Worm (Caenorhabditis elegans): Measurements from ENCODE around the gene C09H10.9.

Gene C09H10.9

ce11 chrII:11101171-11101570 is 3.1 kb upstream of the C09H10.9 start:
- TF ChIP-seq sox-4 (tag; optimal IDR thresholded peaks at IDR 0.05) (no peak), dve-1 (tag; optimal IDR thresholded peaks at IDR 0.05) (no peak), ttx-3 (tag; optimal IDR thresholded peaks at IDR 0.05) (no peak)

ce11 chrII:11103052-11103451 is 1.2 kb upstream of the C09H10.9 start:
- TF ChIP-seq hlh-30 (tag; optimal IDR thresholded peaks at IDR 0.05; ENCODE audit: insufficient read depth) (peak; percentile 66), ceh-31 (tag; optimal IDR thresholded peaks at IDR 0.05) (no peak), nfya-1 (tag; optimal IDR thresholded peaks at IDR 0.05) (peak; percentile 63), tbx-2 (tag; optimal IDR thresholded peaks at IDR 0.05) (no peak), hlh-13 (GFP tag; optimal IDR thresholded peaks at IDR 0.05) (no peak), lin-11 (tag; optimal IDR thresholded peaks at IDR 0.05) (no peak)

DNA sequence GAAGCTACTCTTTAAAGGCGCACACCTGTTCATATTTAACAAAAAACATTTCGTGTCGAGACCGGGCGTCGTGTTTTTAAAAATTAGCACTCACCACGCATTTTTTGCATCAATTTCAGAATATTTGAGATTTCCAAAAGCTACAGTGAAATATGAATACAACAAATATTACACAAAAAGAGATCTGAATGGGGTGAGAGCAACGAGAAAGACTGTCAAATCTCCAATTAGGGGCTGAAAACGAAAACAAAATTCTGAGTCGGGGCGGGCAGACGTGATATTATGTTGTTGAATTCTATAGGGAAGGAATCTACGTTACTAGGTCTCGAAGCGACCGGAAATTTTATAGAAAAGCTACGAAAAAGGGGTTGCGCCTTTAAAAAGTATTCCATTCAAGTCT is 605 bp upstream of the C09H10.9 start, which contains the start of gene C09H10.5:
Gene C09H10.5, minus strand, starts transcription at position 101 of the 400 bp plus-strand sequence.
- no peak for TF ChIP-seq fax-1 (tag; optimal IDR thresholded peaks at IDR 0.05)
- TF ChIP-seq unc-86 (tag; optimal IDR thresholded peaks at IDR 0.05): no peak

DNA sequence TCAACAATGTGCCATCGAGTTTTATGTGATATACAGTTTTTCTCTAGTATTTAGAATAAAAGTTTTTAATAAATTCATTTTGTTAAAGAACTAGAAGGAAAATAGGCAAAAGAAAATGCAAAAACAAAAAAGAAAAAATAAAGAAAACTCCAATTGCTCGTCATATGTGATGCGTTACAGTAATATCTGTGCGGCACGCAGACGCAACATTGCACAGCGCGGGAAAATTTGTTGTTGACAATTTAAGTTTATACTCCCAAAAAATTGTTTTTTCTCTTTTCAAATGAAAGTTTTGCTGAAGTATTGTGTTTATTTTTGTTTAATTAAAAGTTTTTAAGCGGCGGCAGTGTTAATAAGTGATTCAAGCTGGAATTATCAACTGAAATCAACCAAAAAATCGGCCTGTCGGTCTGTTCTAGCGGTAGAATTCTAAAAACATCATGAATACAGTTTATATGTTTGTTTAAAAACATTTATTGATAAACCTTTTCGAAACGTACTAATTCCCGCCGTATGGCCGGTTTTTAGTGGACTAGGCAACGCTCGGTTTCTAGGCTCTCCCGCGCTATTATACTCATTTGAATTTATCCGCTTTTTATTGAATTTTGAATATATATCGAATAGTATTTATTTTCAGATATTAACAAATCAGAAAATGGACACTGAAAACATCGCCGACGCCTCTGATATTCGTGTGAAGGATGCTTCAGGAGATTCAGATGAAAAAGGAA is 1.9 kb downstream of the C09H10.9 start, which contains the start of gene nasp-1:
Gene nasp-1, plus strand, starts transcription at position 632 of the 731 bp plus-strand sequence.
- TF ChIP-seq pax-1 (tag; optimal IDR thresholded peaks at IDR 0.05) (no peak), tbx-2 (tag; optimal IDR thresholded peaks at IDR 0.05) (no peak), che-1 (tag; optimal IDR thresholded peaks at IDR 0.05) (no peak), unc-86 (tag; optimal IDR thresholded peaks at IDR 0.05) (no peak), zip-5 (tag; optimal IDR thresholded peaks at IDR 0.05) (no peak), fkh-10 (GFP tag; optimal IDR thresholded peaks at IDR 0.05) (no peak), pqm-1 (tag; optimal IDR thresholded peaks at IDR 0.05) (no peak), pha-4 (tag; optimal IDR thresholded peaks at IDR 0.05) (no peak), hlh-30 (tag; optimal IDR thresholded peaks at IDR 0.05; ENCODE audit: insufficient read depth) (no peak)

ce11 chrII:11107828-11108227 is 3.6 kb downstream of the C09H10.9 start, which contains the start of gene apc-17:
Gene apc-17 (plus strand): TSS chrII:11108128.
- TF ChIP-seq lin-11 (tag; optimal IDR thresholded peaks at IDR 0.05) (no peak), pros-1 (tag; optimal IDR thresholded peaks at IDR 0.05) (no peak), ceh-6 (GFP tag; optimal IDR thresholded peaks at IDR 0.05) (no peak), sdc-2 (tag; optimal IDR thresholded peaks at IDR 0.05) (no peak), dve-1 (tag; optimal IDR thresholded peaks at IDR 0.05) (no peak), T23F11.4 (GFP tag; optimal IDR thresholded peaks at IDR 0.05) (no peak), pag-3 (tag; optimal IDR thresholded peaks at IDR 0.05; ENCODE audit: borderline replicate concordance) (no peak), ceh-30 (tag; optimal IDR thresholded peaks at IDR 0.05) (no peak), Y22D7AL.16 (tag; optimal IDR thresholded peaks at IDR 0.05) (no peak), ets-4 (tag; optimal IDR thresholded peaks at IDR 0.05) (no peak), odd-2 (tag; optimal IDR thresholded peaks at IDR 0.05) (no peak), lim-6 (tag; optimal IDR thresholded peaks at IDR 0.05) (no peak)

DNA sequence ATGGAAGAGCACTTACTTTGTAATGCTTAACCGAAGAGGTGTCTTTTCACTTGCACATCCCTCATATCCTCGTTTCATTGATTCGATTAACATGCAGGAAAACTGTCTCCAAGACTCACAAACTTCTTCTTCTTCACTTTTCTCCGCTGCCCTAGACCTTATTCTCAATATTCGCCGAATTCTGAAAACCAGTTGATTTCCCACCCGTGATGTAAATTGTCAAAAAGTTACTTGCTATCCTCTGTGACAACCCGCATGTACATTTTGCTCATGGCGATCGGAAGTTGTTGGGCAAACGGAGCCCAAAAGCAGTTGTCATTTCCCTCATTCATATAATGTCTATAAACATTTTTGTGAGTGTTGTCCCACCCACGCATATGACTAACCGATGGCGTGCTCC is 6.2 kb downstream of the C09H10.9 start:
- TF ChIP-seq pha-2 (tag; optimal IDR thresholded peaks at IDR 0.05) (no peak), ceh-45 (GFP tag; IDR thresholded peaks at IDR 0.05) (no peak), ama-1 (optimal IDR thresholded peaks at IDR 0.05) (no peak), ceh-30 (tag; optimal IDR thresholded peaks at IDR 0.05) (no peak), nhr-232 (tag; optimal IDR thresholded peaks at IDR 0.05) (no peak), ceh-9 (tag; optimal IDR thresholded peaks at IDR 0.05) (no peak), unc-55 (GFP tag; optimal IDR thresholded peaks at IDR 0.05) (no peak), fkh-10 (GFP tag; optimal IDR thresholded peaks at IDR 0.05) (no peak), ceh-34 (tag; optimal IDR thresholded peaks at IDR 0.05) (no peak)

All from whole organism, late embryonic.